In genomic region chr3R:27288202-27289135, dm6 we compare ENCODE assay signal across 5 fruit fly cellular contexts.
A peak's percentile ranks its signal among the peaks of the same experiment; 100 is the strongest.
TF ChIP-seq lines count a peak whose summit lies in the region.

Gene bigmax, minus strand, starts transcription at chr3R:27288526.
Gene Hmu, plus strand, starts transcription at chr3R:27288769.

TF ChIP-seq in whole organism, adult, 20 proteins besides CTCF, POLR2A, EP300 and RAD21 (continued from another document):
- peak; percentile 96 for TF ChIP-seq tj (GFP tag; optimal IDR thresholded peaks at IDR 0.05; lab: Kevin White, UChicago)
- peak; percentile 56 for TF ChIP-seq pad (GFP tag; optimal IDR thresholded peaks at IDR 0.05; lab: Kevin White, UChicago)
- TF ChIP-seq CG11617 (GFP tag; optimal IDR thresholded peaks at IDR 0.05; lab: Kevin White, UChicago) = peak; percentile 71
TF ChIP-seq in whole organism, adult: peak in this region for 18.

TF ChIP-seq in whole organism, embryonic, 481 proteins besides CTCF, POLR2A, EP300 and RAD21 (continued from another document and continues in another):
- TF ChIP-seq luna (GFP tag; optimal IDR thresholded peaks at IDR 0.05; lab: Kevin White, UChicago) (peak; percentile 83), crol (GFP tag; IDR thresholded peaks at IDR 0.05; lab: Robert Waterston, UW) (peak; percentile 87), CG12659 (GFP tag; optimal IDR thresholded peaks at IDR 0.05; lab: Kevin White, UChicago) (peak; percentile 91), Dfd (GFP tag; optimal IDR thresholded peaks at IDR 0.05; lab: Kevin White, UChicago) (no peak), H15 (GFP tag; IDR thresholded peaks at IDR 0.05; lab: Robert Waterston, UW) (peak; percentile 75), BEAF-32 (GFP tag; optimal IDR thresholded peaks at IDR 0.05; lab: Kevin White, UChicago) (peak; percentile 99), vnd (GFP tag; IDR thresholded peaks at IDR 0.05; lab: Robert Waterston, UW; ENCODE audit: partially characterized antibody) (peak; percentile 88), mam (GFP tag; optimal IDR thresholded peaks at IDR 0.05; lab: Kevin White, UChicago) (peak; percentile 94), cad (GFP tag; optimal IDR thresholded peaks at IDR 0.05; lab: Kevin White, UChicago) (no peak), CG17568 (GFP tag; optimal IDR thresholded peaks at IDR 0.05; lab: Kevin White, UChicago) (no peak), stwl (tag; optimal IDR thresholded peaks at IDR 0.05; lab: Kevin White, UChicago) (peak; percentile 80), ranshi (GFP tag; IDR thresholded peaks at IDR 0.05; lab: Robert Waterston, UW) (peak; percentile 90), chinmo (GFP tag; IDR thresholded peaks at IDR 0.05; lab: Robert Waterston, UW; ENCODE audit: partially characterized antibody) (peak; percentile 81; the same call in 2 of the 4 replicates), CG30020 (tag; optimal IDR thresholded peaks at IDR 0.05; lab: Kevin White, UChicago) (peak; percentile 70), CG7357 (GFP tag; IDR thresholded peaks at IDR 0.05; lab: Robert Waterston, UW) (peak; percentile 69; the same call in 2 of the 3 replicates), CG6791 (GFP tag; IDR thresholded peaks at IDR 0.05; lab: Robert Waterston, UW; ENCODE audit: partially characterized antibody) (peak; percentile 84; the same call in 2 of the 3 replicates), CG10321 (GFP tag; IDR thresholded peaks at IDR 0.05; lab: Robert Waterston, UW) (no peak), sens-2 (GFP tag; IDR thresholded peaks at IDR 0.05; lab: Robert Waterston, UW) (0 out of 2 replicates have a peak, but pooled peaks have one; percentile 21), CG4707 (GFP tag; optimal IDR thresholded peaks at IDR 0.05; lab: Kevin White, UChicago) (no peak), yki (optimal IDR thresholded peaks at IDR 0.05; lab: Kevin White, UChicago) (no peak), Atf3 (GFP tag; optimal IDR thresholded peaks at IDR 0.05; lab: Kevin White, UChicago) (peak; percentile 67), maf-S (GFP tag; optimal IDR thresholded peaks at IDR 0.05; lab: Kevin White, UChicago) (peak; percentile 84), unc-4 (GFP tag; IDR thresholded peaks at IDR 0.05; lab: Robert Waterston, UW; ENCODE audit: partially characterized antibody) (peak; percentile 98), dmrt11E (tag; optimal IDR thresholded peaks at IDR 0.05; lab: Kevin White, UChicago) (peak; percentile 72), pho (GFP tag; optimal IDR thresholded peaks at IDR 0.05; lab: Kevin White, UChicago) (peak; percentile 93), psq (GFP tag; optimal IDR thresholded peaks at IDR 0.05; lab: Kevin White, UChicago) (peak; percentile 43), CG1529 (GFP tag; optimal IDR thresholded peaks at IDR 0.05; lab: Kevin White, UChicago) (peak; percentile 41), CG8765 (GFP tag; IDR thresholded peaks at IDR 0.05; lab: Robert Waterston, UW) (peak; percentile 65), grn (GFP tag; optimal IDR thresholded peaks at IDR 0.05; lab: Kevin White, UChicago) (peak; percentile 52), CG1602 (GFP tag; optimal IDR thresholded peaks at IDR 0.05; lab: Kevin White, UChicago) (peak; percentile 84)

TF ChIP-seq in whole organism, prepupa, 60 proteins besides CTCF, POLR2A, EP300 and RAD21 (continued from another document and continues in another):
- TF ChIP-seq fd85E (GFP tag; optimal IDR thresholded peaks at IDR 0.05; lab: Kevin White, UChicago) (no peak), spab (GFP tag; optimal IDR thresholded peaks at IDR 0.05; lab: Kevin White, UChicago) (no peak), CG11762 (GFP tag; optimal IDR thresholded peaks at IDR 0.05; lab: Kevin White, UChicago; ENCODE audit: insufficient read depth) (peak; percentile 61), Lpt (GFP tag; optimal IDR thresholded peaks at IDR 0.05; lab: Kevin White, UChicago) (peak; percentile 65), CG6276 (GFP tag; optimal IDR thresholded peaks at IDR 0.05; lab: Kevin White, UChicago) (no peak), svp (GFP tag; lab: Kevin White, UChicago) (peak; percentile 98), CG7368 (GFP tag; optimal IDR thresholded peaks at IDR 0.05; lab: Kevin White, UChicago) (peak; percentile 69), salr (GFP tag; optimal IDR thresholded peaks at IDR 0.05; lab: Kevin White, UChicago) (peak in 1 of 2 experiments; percentile 25), OdsH (GFP tag; optimal IDR thresholded peaks at IDR 0.05; lab: Kevin White, UChicago) (peak; percentile 81), CG16779 (tag; optimal IDR thresholded peaks at IDR 0.05; lab: Kevin White, UChicago) (no peak), ss (GFP tag; optimal IDR thresholded peaks at IDR 0.05; lab: Kevin White, UChicago) (peak in 1 of 2 experiments; percentile 69), achi (GFP tag; optimal IDR thresholded peaks at IDR 0.05; lab: Kevin White, UChicago) (peak; percentile 75), fkh (GFP tag; optimal IDR thresholded peaks at IDR 0.05; lab: Kevin White, UChicago) (peak; percentile 31), CG11294 (GFP tag; IDR thresholded peaks at IDR 0.05; lab: Robert Waterston, UW) (peak; percentile 41; the same call in 1 of the 2 replicates), Sox14 (GFP tag; optimal IDR thresholded peaks at IDR 0.05; lab: Kevin White, UChicago) (peak; percentile 88), CG11902 (GFP tag; optimal IDR thresholded peaks at IDR 0.05; lab: Kevin White, UChicago) (peak; percentile 71), Eip75B (GFP tag; optimal IDR thresholded peaks at IDR 0.05; lab: Kevin White, UChicago) (peak; percentile 81), acj6 (GFP tag; optimal IDR thresholded peaks at IDR 0.05; lab: Kevin White, UChicago) (peak; percentile 77), vri (GFP tag; optimal IDR thresholded peaks at IDR 0.05; lab: Kevin White, UChicago) (peak; percentile 68), Ets96B (tag; optimal IDR thresholded peaks at IDR 0.05; lab: Kevin White, UChicago) (peak; percentile 58), Gug (GFP tag; IDR thresholded peaks at IDR 0.05; lab: Robert Waterston, UW) (peak; percentile 72), topi (GFP tag; optimal IDR thresholded peaks at IDR 0.05; lab: Kevin White, UChicago) (peak; percentile 77), CG8632 (GFP tag; optimal IDR thresholded peaks at IDR 0.05; lab: Kevin White, UChicago) (peak; percentile 58), Blimp-1 (GFP tag; optimal IDR thresholded peaks at IDR 0.05; lab: Kevin White, UChicago) (no peak), CG6808 (GFP tag; optimal IDR thresholded peaks at IDR 0.05; lab: Kevin White, UChicago) (no peak), CG3919 (GFP tag; optimal IDR thresholded peaks at IDR 0.05; lab: Kevin White, UChicago) (peak; percentile 80), CG10669 (GFP tag; optimal IDR thresholded peaks at IDR 0.05; lab: Kevin White, UChicago) (peak; percentile 52), CG6792 (GFP tag; optimal IDR thresholded peaks at IDR 0.05; lab: Kevin White, UChicago) (peak; percentile 55), pdm3 (GFP tag; optimal IDR thresholded peaks at IDR 0.05; lab: Kevin White, UChicago) (peak; percentile 76), lz (GFP tag; optimal IDR thresholded peaks at IDR 0.05; lab: Kevin White, UChicago) (peak; percentile 89), CG34406 (GFP tag; optimal IDR thresholded peaks at IDR 0.05; lab: Kevin White, UChicago) (peak; percentile 71), Hr4 (GFP tag; optimal IDR thresholded peaks at IDR 0.05; lab: Kevin White, UChicago) (peak; percentile 82), CG3032 (tag; optimal IDR thresholded peaks at IDR 0.05; lab: Kevin White, UChicago) (peak; percentile 73)

TF ChIP-seq in whole organism, pupa, 21 proteins besides CTCF, POLR2A, EP300 and RAD21 (continued from another document):
- TF ChIP-seq CG8301 (tag; optimal IDR thresholded peaks at IDR 0.05; lab: Kevin White, UChicago) = peak; percentile 67

TF ChIP-seq in whole organism, wandering third instar larva, 38 proteins besides CTCF, POLR2A, EP300 and RAD21 (continued from another document):
- TF ChIP-seq Hr78 (GFP tag; optimal IDR thresholded peaks at IDR 0.05; lab: Kevin White, UChicago) = no peak
- TF ChIP-seq Dfd (GFP tag; optimal IDR thresholded peaks at IDR 0.05; lab: Kevin White, UChicago) = no peak
- peak; percentile 68 for TF ChIP-seq CG9705 (GFP tag; optimal IDR thresholded peaks at IDR 0.05; lab: Kevin White, UChicago)
- TF ChIP-seq dl (GFP tag; optimal IDR thresholded peaks at IDR 0.05; lab: Kevin White, UChicago; ENCODE audit: insufficient read depth in 1 of 2, partially characterized antibody in 2 of 2) = no peak
- TF ChIP-seq usp (GFP tag; optimal IDR thresholded peaks at IDR 0.05; lab: Kevin White, UChicago) = no peak
- peak; percentile 82 for TF ChIP-seq dsf (GFP tag; optimal IDR thresholded peaks at IDR 0.05; lab: Kevin White, UChicago; ENCODE audit: borderline replicate concordance)
- no peak for TF ChIP-seq N (GFP tag; optimal IDR thresholded peaks at IDR 0.05; lab: Kevin White, UChicago)
- TF ChIP-seq psq (GFP tag; optimal IDR thresholded peaks at IDR 0.05; lab: Kevin White, UChicago) = peak; percentile 63
- peak; percentile 75 for TF ChIP-seq GATAd (GFP tag; optimal IDR thresholded peaks at IDR 0.05; lab: Kevin White, UChicago)
- TF ChIP-seq jim (GFP tag; optimal IDR thresholded peaks at IDR 0.05; lab: Kevin White, UChicago) = no peak
- peak; percentile 85 for TF ChIP-seq h (GFP tag; optimal IDR thresholded peaks at IDR 0.05; lab: Kevin White, UChicago)
- no peak for TF ChIP-seq lola (GFP tag; optimal IDR thresholded peaks at IDR 0.05; lab: Kevin White, UChicago)
- no peak for TF ChIP-seq Rel (GFP tag; optimal IDR thresholded peaks at IDR 0.05; lab: Kevin White, UChicago)
- TF ChIP-seq Rel (tag; optimal IDR thresholded peaks at IDR 0.05; lab: Kevin White, UChicago) = peak; percentile 100
- TF ChIP-seq Mio (GFP tag; optimal IDR thresholded peaks at IDR 0.05; lab: Kevin White, UChicago) = no peak
- TF ChIP-seq sv (GFP tag; optimal IDR thresholded peaks at IDR 0.05; lab: Kevin White, UChicago) = peak; percentile 82
- TF ChIP-seq Hnf4 (GFP tag; optimal IDR thresholded peaks at IDR 0.05; lab: Kevin White, UChicago) = peak; percentile 93
- peak; percentile 47 for TF ChIP-seq dmrt93B (GFP tag; optimal IDR thresholded peaks at IDR 0.05; lab: Kevin White, UChicago)
